Worm (Caenorhabditis elegans) whole organism, late embryonic: ENCODE measurements around the gene C14B1.12.
"Not testable (repeated sequence)": the region's sequence is repeated elsewhere in the genome, so short reads cannot be mapped to it uniquely, and the experiment has no call there.

Experiments
- C08G9.2 ChIP-seq: sonication (generic microtip); optimal IDR thresholded peaks from 2 replicates; lab custom pipeline; 2016; ENCODE audit warnings: mild to moderate bottlenecking, missing genetic modification characterization, moderate library complexity, missing compliant biosample characterization
- K09A11.1 ChIP-seq: sonication (generic microtip); optimal IDR thresholded peaks from 2 replicates; lab custom pipeline; 2017; ENCODE audit warnings: antibody characterized with exemption, mild to moderate bottlenecking, missing genetic modification characterization, missing compliant biosample characterization; ENCODE audit not compliant: insufficient read depth
- Y22D7AL.16 ChIP-seq: sonication (generic microtip); optimal IDR thresholded peaks from 2 replicates; lab custom pipeline; 2016; ENCODE audit warnings: missing genetic modification characterization, missing compliant biosample characterization
- ama-1 ChIP-seq: fragments of 150-350 bp; optimal IDR thresholded peaks from 2 replicates; lab custom pipeline; 2014
- ceh-18 ChIP-seq: sonication (generic microtip); optimal IDR thresholded peaks from 2 replicates; lab custom pipeline; 2016; ENCODE audit warnings: missing genetic modification characterization, missing compliant biosample characterization
- ceh-2 ChIP-seq: sonication (generic microtip); optimal IDR thresholded peaks from 2 replicates; lab custom pipeline; 2016; ENCODE audit warnings: missing genotype, missing genetic modification characterization, missing compliant biosample characterization
- ceh-22 ChIP-seq: sonication (generic microtip); optimal IDR thresholded peaks from 2 replicates; lab custom pipeline; 2017; ENCODE audit warnings: missing biosample characterization, missing genetic modification characterization
- ceh-31 ChIP-seq: sonication (generic microtip); optimal IDR thresholded peaks from 2 replicates; lab custom pipeline; 2016; ENCODE audit warnings: missing genetic modification characterization, missing compliant biosample characterization
- ceh-34 ChIP-seq: sonication (generic microtip); optimal IDR thresholded peaks from 2 replicates; lab custom pipeline; 2016; ENCODE audit warnings: mild to moderate bottlenecking, missing genetic modification characterization, missing compliant biosample characterization
- ceh-45 ChIP-seq: fragments of 200-800 bp; sonication (Bioruptor generic); IDR thresholded peaks from 2 replicates; pipeline ENCODE4 v1.3.6; 2022; ENCODE audit warnings: missing genetic modification reagents, missing genetic modification characterization, missing compliant biosample characterization
- ceh-48 ChIP-seq: sonication (generic microtip); optimal IDR thresholded peaks from 2 replicates; lab custom pipeline; 2016; ENCODE audit warnings: missing genetic modification characterization, inconsistent platforms, missing compliant biosample characterization
- ceh-9 ChIP-seq: sonication (generic microtip); optimal IDR thresholded peaks from 2 replicates; lab custom pipeline; 2016; ENCODE audit warnings: mild to moderate bottlenecking, missing genetic modification characterization, inconsistent platforms, missing compliant biosample characterization
- che-1 ChIP-seq: sonication (generic microtip); optimal IDR thresholded peaks from 2 replicates; lab custom pipeline; 2016; ENCODE audit warnings: mild to moderate bottlenecking, missing genetic modification characterization, missing compliant biosample characterization
- dmd-4 ChIP-seq: sonication (generic microtip); optimal IDR thresholded peaks from 2 replicates; lab custom pipeline; 2016; ENCODE audit warnings: borderline replicate concordance, missing genetic modification characterization, missing compliant biosample characterization
- elt-2 ChIP-seq: sonication (generic microtip); optimal IDR thresholded peaks from 2 replicates; lab custom pipeline; 2016; ENCODE audit warnings: missing genetic modification reagents, missing genetic modification characterization, missing compliant biosample characterization
- fax-1 ChIP-seq: sonication (generic microtip); optimal IDR thresholded peaks from 2 replicates; lab custom pipeline; 2016; ENCODE audit warnings: missing genotype, missing genetic modification characterization, missing compliant biosample characterization
- fkh-6 ChIP-seq: sonication (generic microtip); optimal IDR thresholded peaks from 2 replicates; lab custom pipeline; 2016; ENCODE audit warnings: missing genetic modification characterization, missing compliant biosample characterization
- hlh-13 ChIP-seq: fragments of 200-800 bp; sonication (Bioruptor generic); optimal IDR thresholded peaks from 2 replicates; lab custom pipeline; 2018; ENCODE audit warnings: mild to moderate bottlenecking, missing genetic modification characterization, missing compliant biosample characterization
- hlh-6 ChIP-seq: sonication (generic microtip); optimal IDR thresholded peaks from 2 replicates; lab custom pipeline; 2016; ENCODE audit warnings: missing genotype, missing genetic modification characterization, missing compliant biosample characterization
- hlh-8 ChIP-seq: sonication (generic microtip); optimal IDR thresholded peaks from 2 replicates; lab custom pipeline; 2016; ENCODE audit warnings: missing genotype, missing genetic modification characterization, missing compliant biosample characterization
- lin-11 ChIP-seq: fragments of 200-800 bp; sonication (Bioruptor generic); optimal IDR thresholded peaks from 2 replicates; lab custom pipeline; 2018; ENCODE audit warnings: mild to moderate bottlenecking, missing genetic modification characterization, missing compliant biosample characterization
- madf-2 ChIP-seq: sonication (generic microtip); optimal IDR thresholded peaks from 2 replicates; lab custom pipeline; 2017; ENCODE audit warnings: missing genetic modification characterization, missing compliant biosample characterization
- nhr-11 ChIP-seq: fragments of 150-350 bp; optimal IDR thresholded peaks from 2 replicates; lab custom pipeline; 2014; ENCODE audit warnings: missing biosample characterization, missing genetic modification characterization
- npax-4 ChIP-seq: sonication (generic microtip); optimal IDR thresholded peaks from 2 replicates; lab custom pipeline; 2016; ENCODE audit warnings: missing genetic modification characterization, missing compliant biosample characterization
- pat-9 ChIP-seq: fragments of 200-800 bp; sonication (Bioruptor generic); optimal IDR thresholded peaks from 2 replicates; lab custom pipeline; 2018; ENCODE audit warnings: mild to moderate bottlenecking, missing genetic modification characterization, moderate library complexity, missing compliant biosample characterization
- ref-2 ChIP-seq: sonication (generic microtip); optimal IDR thresholded peaks from 2 replicates; lab custom pipeline; 2016; ENCODE audit warnings: missing genetic modification characterization, missing compliant biosample characterization
- rnt-1 ChIP-seq: sonication (generic microtip); optimal IDR thresholded peaks from 2 replicates; lab custom pipeline; 2016; ENCODE audit warnings: missing genetic modification characterization, missing compliant biosample characterization
- sdc-2 ChIP-seq: sonication (generic microtip); optimal IDR thresholded peaks from 2 replicates; lab custom pipeline; 2016; ENCODE audit warnings: missing genotype, missing genetic modification characterization, missing compliant biosample characterization
- sox-2 ChIP-seq: fragments of 200-800 bp; sonication (Bioruptor generic); IDR thresholded peaks from 2 replicates; pipeline ENCODE4 v1.3.6; 2022; ENCODE audit warnings: missing genetic modification reagents, missing genetic modification characterization, missing compliant biosample characterization
- sox-4 ChIP-seq: sonication (generic microtip); optimal IDR thresholded peaks from 2 replicates; lab custom pipeline; 2017; ENCODE audit warnings: mild to moderate bottlenecking, missing genetic modification characterization, inconsistent platforms, missing compliant biosample characterization
- ttx-3 ChIP-seq: sonication (generic microtip); optimal IDR thresholded peaks from 2 replicates; lab custom pipeline; 2016; ENCODE audit warnings: missing genetic modification reagents, missing genetic modification characterization, missing compliant biosample characterization
- unc-3 ChIP-seq, 2 experiments: fragments of 200-800 bp in 1 of 2; sonication (Bioruptor generic) in 1 of 2; sonication (generic microtip) in 1 of 2; conservative IDR thresholded peaks in 1 of 2; optimal IDR thresholded peaks in 1 of 2; 2 replicates each; pipeline versions ENCODE4 v1.3.6 to Lab custom; 2016 to 2022; ENCODE audit warnings: missing compliant biosample characterization in 2 of 2, missing genetic modification characterization in 2 of 2, missing genetic modification reagents in 1 of 2
- unc-42 ChIP-seq: sonication (generic microtip); optimal IDR thresholded peaks from 2 replicates; lab custom pipeline; 2016; ENCODE audit warnings: missing genotype, missing genetic modification characterization, missing compliant biosample characterization
- ztf-16 ChIP-seq: sonication (generic microtip); optimal IDR thresholded peaks from 2 replicates; lab custom pipeline; 2017; ENCODE audit warnings: missing genetic modification characterization, missing compliant biosample characterization

C14B1.12 gene

DNA sequence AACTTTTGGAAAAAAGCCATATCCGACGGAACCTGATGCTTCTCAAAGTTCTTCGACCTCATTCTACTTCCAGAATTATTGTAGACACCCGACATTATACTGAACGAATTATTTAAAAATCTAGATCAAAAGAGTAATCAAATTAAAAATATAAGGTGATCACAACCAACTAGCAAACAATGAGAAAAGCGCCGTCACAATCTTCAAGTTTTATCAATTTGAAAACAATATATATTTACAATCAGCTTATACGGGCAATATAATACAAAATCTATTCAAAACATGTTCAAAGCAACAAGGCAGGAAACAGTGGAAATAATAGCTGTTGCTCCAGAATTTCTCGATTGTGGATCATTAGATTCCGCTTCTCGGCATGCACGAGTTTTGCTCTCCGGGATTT lies at the start of gene C14B1.12:
Gene C14B1.12, minus strand, starts transcription at position 101 of the 400 bp plus-strand sequence.
- TF ChIP-seq lin-11 (tag; lab: Kevin White, UChicago) (no peak), nhr-11 (tag; lab: Kevin White, UChicago) (no peak), hlh-8 (tag; lab: Kevin White, UChicago) (no peak), che-1 (tag; lab: Kevin White, UChicago) (no peak), sox-4 (tag; lab: Kevin White, UChicago) (no peak), ceh-48 (tag; lab: Kevin White, UChicago) (no peak), fax-1 (no peak), ref-2 (tag; lab: Kevin White, UChicago) (no peak), ceh-18 (tag; lab: Kevin White, UChicago) (no peak), pat-9 (tag; lab: Kevin White, UChicago) (no peak), ceh-22 (tag; lab: Kevin White, UChicago) (no peak)

DNA sequence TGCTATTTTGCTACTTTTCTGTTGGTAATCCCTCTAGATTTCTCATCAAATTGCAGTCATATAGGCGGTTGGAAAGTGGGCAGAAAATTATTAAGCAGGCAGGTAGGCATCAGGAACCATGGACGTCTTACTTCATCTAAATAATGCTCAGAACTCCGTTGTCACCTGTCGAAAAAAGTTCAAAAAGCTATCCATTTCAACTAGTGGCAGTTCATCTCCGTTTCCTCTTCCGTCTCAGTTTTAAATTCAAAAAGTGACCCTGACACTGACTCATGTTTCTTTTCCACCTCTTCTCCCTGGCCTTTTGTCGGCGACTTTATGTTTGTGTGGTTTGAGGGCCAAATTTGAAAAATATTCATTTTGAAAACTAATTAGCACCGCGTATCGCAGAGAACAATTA lies 49.8 kb upstream of the C14B1.12 start:
- no peak for TF ChIP-seq elt-2 (tag; lab: Kevin White, UChicago)
- TF ChIP-seq ref-2 (tag; lab: Kevin White, UChicago): peak; percentile 4
- TF ChIP-seq ceh-48 (tag; lab: Kevin White, UChicago): no peak
- TF ChIP-seq nhr-11 (tag; lab: Kevin White, UChicago): no peak

- TF ChIP-seq lin-11 (tag; lab: Kevin White, UChicago) (no peak), C08G9.2 (tag; lab: Kevin White, UChicago) (no peak), sox-4 (tag; lab: Kevin White, UChicago) (no peak), ama-1 (lab: Kevin White, UChicago) (no peak), che-1 (tag; lab: Kevin White, UChicago) (no peak), madf-2 (tag; lab: Kevin White, UChicago) (no peak), sdc-2 (tag; lab: Kevin White, UChicago) (no peak), hlh-8 (tag; lab: Kevin White, UChicago) (no peak), nhr-11 (tag; lab: Kevin White, UChicago) (no peak), Y22D7AL.16 (tag; lab: Kevin White, UChicago) (no peak), rnt-1 (tag; lab: Kevin White, UChicago) (no peak), ceh-31 (tag; lab: Kevin White, UChicago) (no peak), ceh-2 (tag; lab: Kevin White, UChicago) (no peak)
These were observed 48.4 kb upstream of the C14B1.12 start, which contains the start of gene lec-4 for ce11 chrIII:3773173-3773572. TSS of gene lec-4 (minus strand) at chrIII:3773326.

DNA sequence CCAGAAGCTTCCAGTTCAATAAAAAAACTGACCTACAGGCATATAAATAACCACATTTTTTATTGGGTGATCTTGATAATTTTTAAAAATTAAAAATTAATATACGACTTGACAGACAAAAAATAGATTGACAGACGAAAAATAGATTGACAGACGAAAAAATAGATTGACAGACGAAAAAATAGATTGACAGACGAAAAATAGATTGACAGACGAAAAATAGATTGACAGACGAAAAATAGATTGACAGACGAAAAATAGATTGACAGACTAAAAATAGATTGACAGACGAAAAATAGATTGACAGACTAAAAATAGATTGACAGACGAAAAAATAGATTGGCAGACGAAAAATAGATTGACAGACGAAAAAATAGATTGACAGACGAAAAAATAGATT lies 45.6 kb upstream of the C14B1.12 start:
- peak; percentile 66 for TF ChIP-seq ceh-45 (GFP tag; lab: Robert Waterston, UW)
- peak; percentile 87 for TF ChIP-seq unc-3 (GFP tag; conservative IDR thresholded peaks at IDR 0.05; lab: Robert Waterston, UW)
- not testable (repeated sequence) for TF ChIP-seq unc-3 (tag; optimal IDR thresholded peaks at IDR 0.05; lab: Kevin White, UChicago)
- peak; percentile 28; the same call in 1 of the 2 replicates for TF ChIP-seq sox-2 (GFP tag; lab: Robert Waterston, UW)

DNA sequence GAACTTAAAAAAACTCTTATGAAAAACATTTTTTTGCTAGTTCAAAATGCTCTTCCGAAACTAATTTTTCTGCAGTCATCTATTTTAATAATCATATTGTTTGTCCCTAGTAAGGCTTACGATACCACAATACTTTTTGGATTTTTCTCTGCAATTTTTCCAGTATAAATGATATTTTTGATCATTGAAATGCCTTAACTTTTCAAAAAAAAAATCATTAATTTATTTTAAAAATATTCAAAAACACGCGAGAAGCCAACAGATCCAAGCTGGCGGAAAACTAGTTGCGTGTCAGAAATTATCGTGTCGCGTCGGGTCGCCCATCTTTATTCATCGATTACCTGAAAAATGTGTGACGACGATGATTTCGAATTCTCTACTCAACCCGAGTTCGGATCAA lies 43.4 kb upstream of the C14B1.12 start, which contains the start of gene gmeb-3:
Gene gmeb-3, plus strand, starts transcription at position 301 of the 400 bp plus-strand sequence.
- TF ChIP-seq hlh-13 (GFP tag; lab: Kevin White, UChicago): no peak
- TF ChIP-seq Y22D7AL.16 (tag; lab: Kevin White, UChicago): no peak
- TF ChIP-seq K09A11.1 (tag; lab: Kevin White, UChicago): no peak
- TF ChIP-seq unc-42 (tag; lab: Kevin White, UChicago): no peak
- TF ChIP-seq ceh-45 (GFP tag; lab: Robert Waterston, UW): no peak
- no peak for TF ChIP-seq npax-4
- TF ChIP-seq ttx-3 (tag; lab: Kevin White, UChicago): no peak
- TF ChIP-seq dmd-4 (tag; lab: Kevin White, UChicago): no peak
- no peak for TF ChIP-seq lin-11 (tag; lab: Kevin White, UChicago)
- no peak for TF ChIP-seq ztf-16 (tag; lab: Kevin White, UChicago)
- TF ChIP-seq ceh-9 (tag; lab: Kevin White, UChicago): no peak
- TF ChIP-seq fkh-6 (tag; lab: Kevin White, UChicago): no peak
- no peak for TF ChIP-seq ceh-31 (tag; lab: Kevin White, UChicago)
- no peak for TF ChIP-seq hlh-6 (tag; lab: Kevin White, UChicago)
- no peak for TF ChIP-seq ceh-34 (tag; lab: Kevin White, UChicago)
- TF ChIP-seq, all 69 proteins: peak for 0
